1 fruit fly cellular context compared by ENCODE assay signal in the genomic region with DNA sequence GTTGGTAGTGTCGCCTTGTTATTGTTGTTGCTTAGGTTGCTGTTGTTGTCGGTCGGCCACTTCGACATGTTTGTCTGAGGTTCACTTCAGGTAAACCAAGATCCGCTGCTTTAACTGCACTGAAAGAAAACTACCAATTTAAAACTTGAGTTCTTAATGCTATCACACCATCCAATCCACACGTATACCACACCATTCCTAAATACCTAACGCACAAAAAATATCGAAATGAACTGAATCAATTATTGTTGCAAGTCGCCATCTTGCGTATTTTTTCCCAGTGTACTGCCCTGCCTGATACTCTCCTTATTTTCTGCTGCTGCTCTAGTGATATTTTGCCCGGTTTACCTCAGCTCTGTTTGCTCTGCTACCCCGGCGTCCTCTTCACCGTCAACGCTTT.
TF ChIP-seq lines count a peak whose summit lies in the region.

No protein-coding gene starts in this region.

TF ChIP-seq in whole organism, embryonic, 481 proteins besides CTCF, POLR2A, EP300 and RAD21 (continued from another document and continues in another):
- peak; percentile 59 for TF ChIP-seq CG31441 (GFP tag; IDR thresholded peaks at IDR 0.05; lab: Robert Waterston, UW)
- peak; percentile 43 for TF ChIP-seq CG16815 (GFP tag; optimal IDR thresholded peaks at IDR 0.05; lab: Kevin White, UChicago)
- peak; percentile 57 for TF ChIP-seq ap (GFP tag; IDR thresholded peaks at IDR 0.05; lab: Robert Waterston, UW)
- TF ChIP-seq CG31388 (GFP tag; optimal IDR thresholded peaks at IDR 0.05; lab: Kevin White, UChicago): peak; percentile 31
- TF ChIP-seq CG7786 (GFP tag; optimal IDR thresholded peaks at IDR 0.05; lab: Kevin White, UChicago): peak; percentile 65
- TF ChIP-seq CG18764 (GFP tag; optimal IDR thresholded peaks at IDR 0.05; lab: Kevin White, UChicago): peak; percentile 45
- peak; percentile 13 for TF ChIP-seq CG6254 (GFP tag; optimal IDR thresholded peaks at IDR 0.05; lab: Kevin White, UChicago)
- no peak for TF ChIP-seq CG33557 (GFP tag; optimal IDR thresholded peaks at IDR 0.05; lab: Kevin White, UChicago)
- peak; percentile 56 for TF ChIP-seq Six4 (GFP tag; optimal IDR thresholded peaks at IDR 0.05; lab: Kevin White, UChicago)
- TF ChIP-seq CG9876 (GFP tag; optimal IDR thresholded peaks at IDR 0.05; lab: Kevin White, UChicago): peak; percentile 53
- TF ChIP-seq HmgD (GFP tag; optimal IDR thresholded peaks at IDR 0.05; lab: Kevin White, UChicago): no peak
- TF ChIP-seq CG11085 (GFP tag; IDR thresholded peaks at IDR 0.05; lab: Robert Waterston, UW): no peak
- TF ChIP-seq CG2712 (tag; optimal IDR thresholded peaks at IDR 0.05; lab: Kevin White, UChicago): peak; percentile 68
- TF ChIP-seq CG8924 (tag; optimal IDR thresholded peaks at IDR 0.05; lab: Kevin White, UChicago): peak; percentile 52
- peak; percentile 70 for TF ChIP-seq CG9609 (GFP tag; optimal IDR thresholded peaks at IDR 0.05; lab: Kevin White, UChicago)
- peak; percentile 75 for TF ChIP-seq CG6689 (GFP tag; IDR thresholded peaks at IDR 0.05; lab: Robert Waterston, UW)
- TF ChIP-seq bowl (GFP tag; IDR thresholded peaks at IDR 0.05; lab: Robert Waterston, UW): no peak
- no peak for TF ChIP-seq corto (GFP tag; optimal IDR thresholded peaks at IDR 0.05; lab: Kevin White, UChicago)
- TF ChIP-seq CG1647 (GFP tag; optimal IDR thresholded peaks at IDR 0.05; lab: Kevin White, UChicago): peak; percentile 51
- TF ChIP-seq CG11723 (GFP tag; optimal IDR thresholded peaks at IDR 0.05; lab: Kevin White, UChicago): peak; percentile 22
- TF ChIP-seq ftz-f1 (GFP tag; optimal IDR thresholded peaks at IDR 0.05; lab: Kevin White, UChicago): no peak
- peak; percentile 48 for TF ChIP-seq Ssrp (tag; optimal IDR thresholded peaks at IDR 0.05; lab: Kevin White, UChicago)
- peak; percentile 62 for TF ChIP-seq CG16863 (GFP tag; optimal IDR thresholded peaks at IDR 0.05; lab: Kevin White, UChicago)
- peak; percentile 34; the same call in 1 of the 2 replicates for TF ChIP-seq CG9215 (GFP tag; IDR thresholded peaks at IDR 0.05; lab: Robert Waterston, UW)
- peak; percentile 36; the same call in 1 of the 2 replicates for TF ChIP-seq Atf6 (GFP tag; IDR thresholded peaks at IDR 0.05; lab: Robert Waterston, UW)
- no peak for TF ChIP-seq CG34376 (GFP tag; optimal IDR thresholded peaks at IDR 0.05; lab: Kevin White, UChicago)
- TF ChIP-seq stc (GFP tag; IDR thresholded peaks at IDR 0.05; lab: Robert Waterston, UW): peak; percentile 28; the same call in 1 of the 2 replicates
- 0 out of 3 replicates have a peak, but pooled peaks have one; percentile 34 for TF ChIP-seq Dbx (GFP tag; IDR thresholded peaks at IDR 0.05; lab: Robert Waterston, UW)
- no peak for TF ChIP-seq CG4328 (GFP tag; optimal IDR thresholded peaks at IDR 0.05; lab: Kevin White, UChicago)
- peak; percentile 68 for TF ChIP-seq bab2 (GFP tag; optimal IDR thresholded peaks at IDR 0.05; lab: Kevin White, UChicago)
- TF ChIP-seq bsh (GFP tag; optimal IDR thresholded peaks at IDR 0.05; lab: Kevin White, UChicago): peak; percentile 71 to 77
- TF ChIP-seq chinmo (GFP tag; IDR thresholded peaks at IDR 0.05; lab: Robert Waterston, UW; ENCODE audit: partially characterized antibody): no peak
- TF ChIP-seq kah (GFP tag; optimal IDR thresholded peaks at IDR 0.05; lab: Kevin White, UChicago): no peak
- TF ChIP-seq bigmax (GFP tag; optimal IDR thresholded peaks at IDR 0.05; lab: Kevin White, UChicago): no peak
- TF ChIP-seq CG3995 (GFP tag; optimal IDR thresholded peaks at IDR 0.05; lab: Kevin White, UChicago): peak; percentile 13
- peak; percentile 43 for TF ChIP-seq maf-S (GFP tag; optimal IDR thresholded peaks at IDR 0.05; lab: Kevin White, UChicago)
- peak in 1 of 3 experiments; percentile 39 for TF ChIP-seq lola (GFP tag; optimal IDR thresholded peaks at IDR 0.05; lab: Kevin White, UChicago)
- peak; percentile 74 for TF ChIP-seq CG11504 (tag; optimal IDR thresholded peaks at IDR 0.05; lab: Kevin White, UChicago)
- TF ChIP-seq Blimp-1 (GFP tag; optimal IDR thresholded peaks at IDR 0.05; lab: Kevin White, UChicago): peak; percentile 61
- TF ChIP-seq CG14860 (GFP tag; IDR thresholded peaks at IDR 0.05; lab: Robert Waterston, UW; ENCODE audit: partially characterized antibody): no peak
- TF ChIP-seq ci (GFP tag; IDR thresholded peaks at IDR 0.05; lab: Robert Waterston, UW): peak; percentile 71; the same call in 2 of the 3 replicates
- TF ChIP-seq Asciz (GFP tag; optimal IDR thresholded peaks at IDR 0.05; lab: Kevin White, UChicago): peak; percentile 26
- TF ChIP-seq CG1529 (GFP tag; optimal IDR thresholded peaks at IDR 0.05; lab: Kevin White, UChicago): peak; percentile 31
- TF ChIP-seq seq (GFP tag; IDR thresholded peaks at IDR 0.05; lab: Robert Waterston, UW): peak; percentile 49; the same call in 1 of the 2 replicates
- peak; percentile 47 for TF ChIP-seq Atf-2 (GFP tag; optimal IDR thresholded peaks at IDR 0.05; lab: Kevin White, UChicago)
- peak; percentile 60 for TF ChIP-seq CG17359 (tag; optimal IDR thresholded peaks at IDR 0.05; lab: Kevin White, UChicago)
- TF ChIP-seq gt (GFP tag; IDR thresholded peaks at IDR 0.05; lab: Robert Waterston, UW): no peak
- TF ChIP-seq CoRest (tag; optimal IDR thresholded peaks at IDR 0.05; lab: Kevin White, UChicago): peak; percentile 53
- TF ChIP-seq Bgb (GFP tag; IDR thresholded peaks at IDR 0.05; lab: Robert Waterston, UW; ENCODE audit: partially characterized antibody): no peak
- no peak for TF ChIP-seq Doc3 (GFP tag; IDR thresholded peaks at IDR 0.05; lab: Robert Waterston, UW; ENCODE audit: partially characterized antibody)
- TF ChIP-seq CG12104 (GFP tag; optimal IDR thresholded peaks at IDR 0.05; lab: Kevin White, UChicago): peak; percentile 41
- peak; percentile 58 for TF ChIP-seq CG14710 (tag; optimal IDR thresholded peaks at IDR 0.05; lab: Kevin White, UChicago)
- peak; percentile 12 for TF ChIP-seq CG6654 (GFP tag; optimal IDR thresholded peaks at IDR 0.05; lab: Kevin White, UChicago)
- TF ChIP-seq MTF-1 (GFP tag; optimal IDR thresholded peaks at IDR 0.05; lab: Kevin White, UChicago; ENCODE audit: borderline replicate concordance): peak; percentile 43
- peak; percentile 75 for TF ChIP-seq vvl (GFP tag; IDR thresholded peaks at IDR 0.05; lab: Robert Waterston, UW)
- no peak for TF ChIP-seq CG6175 (GFP tag; IDR thresholded peaks at IDR 0.05; lab: Robert Waterston, UW)
- peak; percentile 27 for TF ChIP-seq CG7271 (tag; optimal IDR thresholded peaks at IDR 0.05; lab: Kevin White, UChicago)
- TF ChIP-seq lab (GFP tag; optimal IDR thresholded peaks at IDR 0.05; lab: Kevin White, UChicago): peak; percentile 70
- peak; percentile 63 for TF ChIP-seq Rfx (GFP tag; IDR thresholded peaks at IDR 0.05; lab: Robert Waterston, UW)
- no peak for TF ChIP-seq CG18011 (GFP tag; optimal IDR thresholded peaks at IDR 0.05; lab: Kevin White, UChicago)
- TF ChIP-seq BtbVII (GFP tag; optimal IDR thresholded peaks at IDR 0.05; lab: Kevin White, UChicago): no peak
- TF ChIP-seq pros (GFP tag; optimal IDR thresholded peaks at IDR 0.05; lab: Kevin White, UChicago): no peak
- TF ChIP-seq Aef1 (GFP tag; IDR thresholded peaks at IDR 0.05; lab: Robert Waterston, UW): peak; percentile 45; the same call in 2 of the 3 replicates
- no peak for TF ChIP-seq amos (GFP tag; IDR thresholded peaks at IDR 0.05; lab: Robert Waterston, UW; ENCODE audit: partially characterized antibody)
- no peak for TF ChIP-seq CG7928 (GFP tag; optimal IDR thresholded peaks at IDR 0.05; lab: Kevin White, UChicago)
- TF ChIP-seq org-1 (GFP tag; optimal IDR thresholded peaks at IDR 0.05; lab: Kevin White, UChicago): peak; percentile 73
- TF ChIP-seq Hr51 (GFP tag; optimal IDR thresholded peaks at IDR 0.05; lab: Kevin White, UChicago): peak; percentile 43 to 63
- TF ChIP-seq fd96Cb (tag; optimal IDR thresholded peaks at IDR 0.05; lab: Kevin White, UChicago): peak; percentile 58
- peak; percentile 31 for TF ChIP-seq CG10147 (GFP tag; optimal IDR thresholded peaks at IDR 0.05; lab: Kevin White, UChicago)
- TF ChIP-seq shn (GFP tag; optimal IDR thresholded peaks at IDR 0.05; lab: Kevin White, UChicago): peak; percentile 50
- TF ChIP-seq Antp (GFP tag; optimal IDR thresholded peaks at IDR 0.05; lab: Kevin White, UChicago): peak; percentile 80
- TF ChIP-seq CG1792 (GFP tag; optimal IDR thresholded peaks at IDR 0.05; lab: Kevin White, UChicago): peak; percentile 40
- TF ChIP-seq CG2678 (tag; optimal IDR thresholded peaks at IDR 0.05; lab: Kevin White, UChicago): peak; percentile 66
- TF ChIP-seq Fer2 (tag; optimal IDR thresholded peaks at IDR 0.05; lab: Kevin White, UChicago): no peak
- peak; percentile 95 for TF ChIP-seq sens (GFP tag; lab: Kevin White, UChicago)
- TF ChIP-seq CG2129 (GFP tag; IDR thresholded peaks at IDR 0.05; lab: Robert Waterston, UW; ENCODE audit: partially characterized antibody): no peak
- TF ChIP-seq pan (optimal IDR thresholded peaks at IDR 0.05; lab: Kevin White, UChicago): no peak
- TF ChIP-seq pan (GFP tag; optimal IDR thresholded peaks at IDR 0.05 in 1 of 2, IDR thresholded peaks at IDR 0.05 in 1 of 2): peak in 1 of 2 experiments; percentile 71
- peak; percentile 64 for TF ChIP-seq CG12942 (GFP tag; optimal IDR thresholded peaks at IDR 0.05; lab: Kevin White, UChicago)
- peak; percentile 28 for TF ChIP-seq trem (tag; optimal IDR thresholded peaks at IDR 0.05; lab: Kevin White, UChicago)
- TF ChIP-seq CG10979 (tag; optimal IDR thresholded peaks at IDR 0.05; lab: Kevin White, UChicago): peak; percentile 68
- peak; percentile 78 for TF ChIP-seq zfh1 (GFP tag; IDR thresholded peaks at IDR 0.05; lab: Robert Waterston, UW)
- peak; percentile 83 for TF ChIP-seq Ets65A (GFP tag; lab: Kevin White, UChicago)
- TF ChIP-seq Bteb2 (GFP tag; optimal IDR thresholded peaks at IDR 0.05; lab: Kevin White, UChicago): peak; percentile 25
- TF ChIP-seq CG11456 (GFP tag; IDR thresholded peaks at IDR 0.05; lab: Robert Waterston, UW): no peak
- peak; percentile 38 for TF ChIP-seq NK7.1 (GFP tag; optimal IDR thresholded peaks at IDR 0.05; lab: Kevin White, UChicago)
- TF ChIP-seq klu (GFP tag; IDR thresholded peaks at IDR 0.05; lab: Robert Waterston, UW): 0 out of 2 replicates have a peak, but pooled peaks have one; percentile 31
- peak; percentile 72 for TF ChIP-seq CG18599 (GFP tag; optimal IDR thresholded peaks at IDR 0.05; lab: Kevin White, UChicago)
- TF ChIP-seq Myb (GFP tag; optimal IDR thresholded peaks at IDR 0.05; lab: Kevin White, UChicago): peak; percentile 53
- TF ChIP-seq Kr (GFP tag; optimal IDR thresholded peaks at IDR 0.05; lab: Kevin White, UChicago): no peak
- peak; percentile 38; the same call in 1 of the 3 replicates for TF ChIP-seq CG17361 (GFP tag; IDR thresholded peaks at IDR 0.05; lab: Robert Waterston, UW)
- TF ChIP-seq CG14667 (GFP tag; IDR thresholded peaks at IDR 0.05; lab: Robert Waterston, UW): no peak
- TF ChIP-seq CG15514 (GFP tag; optimal IDR thresholded peaks at IDR 0.05; lab: Kevin White, UChicago): peak; percentile 30
- peak; percentile 78 for TF ChIP-seq nmo (GFP tag; optimal IDR thresholded peaks at IDR 0.05; lab: Kevin White, UChicago)
- TF ChIP-seq ewg (GFP tag; optimal IDR thresholded peaks at IDR 0.05; lab: Kevin White, UChicago): peak; percentile 51
- TF ChIP-seq CG4854 (GFP tag; optimal IDR thresholded peaks at IDR 0.05; lab: Kevin White, UChicago): peak; percentile 40
- peak; percentile 35 for TF ChIP-seq Sox100B (GFP tag; optimal IDR thresholded peaks at IDR 0.05; lab: Kevin White, UChicago)
- no peak for TF ChIP-seq kay (GFP tag; optimal IDR thresholded peaks at IDR 0.05; lab: Kevin White, UChicago)
- peak; percentile 20 for TF ChIP-seq CG2116 (GFP tag; optimal IDR thresholded peaks at IDR 0.05; lab: Kevin White, UChicago)
- TF ChIP-seq en (GFP tag; optimal IDR thresholded peaks at IDR 0.05; lab: Kevin White, UChicago): peak; percentile 42
- TF ChIP-seq GATAe (GFP tag; conservative IDR thresholded peaks at IDR 0.05; lab: Robert Waterston, UW): no peak
- TF ChIP-seq sens-2 (GFP tag; IDR thresholded peaks at IDR 0.05; lab: Robert Waterston, UW): peak; percentile 73
- TF ChIP-seq kni (GFP tag; optimal IDR thresholded peaks at IDR 0.05; lab: Kevin White, UChicago): no peak
- TF ChIP-seq CG13424 (tag; optimal IDR thresholded peaks at IDR 0.05; lab: Kevin White, UChicago): peak; percentile 49
- peak; percentile 45 for TF ChIP-seq CG18619 (GFP tag; optimal IDR thresholded peaks at IDR 0.05; lab: Kevin White, UChicago)
- no peak for TF ChIP-seq peb (GFP tag; IDR thresholded peaks at IDR 0.05; lab: Robert Waterston, UW)
- peak; percentile 45 for TF ChIP-seq CG3163 (GFP tag; optimal IDR thresholded peaks at IDR 0.05; lab: Kevin White, UChicago)
- TF ChIP-seq Ada2b (GFP tag; IDR thresholded peaks at IDR 0.05; lab: Robert Waterston, UW): peak; percentile 39; the same call in 1 of the 2 replicates
- TF ChIP-seq onecut (GFP tag; IDR thresholded peaks at IDR 0.05; lab: Robert Waterston, UW): peak; percentile 26; the same call in 1 of the 2 replicates
- peak; percentile 42 for TF ChIP-seq CG10274 (GFP tag; optimal IDR thresholded peaks at IDR 0.05; lab: Kevin White, UChicago)
- peak; percentile 55 for TF ChIP-seq dmrt11E (tag; optimal IDR thresholded peaks at IDR 0.05; lab: Kevin White, UChicago)
- peak; percentile 70 for TF ChIP-seq Oli (tag; optimal IDR thresholded peaks at IDR 0.05; lab: Kevin White, UChicago)
- no peak for TF ChIP-seq hkb (optimal IDR thresholded peaks at IDR 0.05; lab: Kevin White, UChicago)
- peak; percentile 47; the same call in 1 of the 2 replicates for TF ChIP-seq hkb (GFP tag; IDR thresholded peaks at IDR 0.05; lab: Robert Waterston, UW)
- TF ChIP-seq Lim3 (GFP tag; IDR thresholded peaks at IDR 0.05; lab: Robert Waterston, UW): no peak
- TF ChIP-seq Max (GFP tag; optimal IDR thresholded peaks at IDR 0.05; lab: Kevin White, UChicago): peak; percentile 15
- TF ChIP-seq Bdp1 (GFP tag; optimal IDR thresholded peaks at IDR 0.05; lab: Kevin White, UChicago): peak; percentile 22
- TF ChIP-seq fd102C (GFP tag; optimal IDR thresholded peaks at IDR 0.05; lab: Kevin White, UChicago): peak; percentile 85
- peak; percentile 66 for TF ChIP-seq ranshi (GFP tag; IDR thresholded peaks at IDR 0.05; lab: Robert Waterston, UW)
- no peak for TF ChIP-seq CG16813 (GFP tag; IDR thresholded peaks at IDR 0.05; lab: Robert Waterston, UW; ENCODE audit: partially characterized antibody)
- peak; percentile 65 for TF ChIP-seq her (GFP tag; optimal IDR thresholded peaks at IDR 0.05; lab: Kevin White, UChicago)
- TF ChIP-seq Camta (GFP tag; optimal IDR thresholded peaks at IDR 0.05; lab: Kevin White, UChicago): peak; percentile 66
- no peak for TF ChIP-seq prd (optimal IDR thresholded peaks at IDR 0.05; lab: Kevin White, UChicago)
- TF ChIP-seq prd (GFP tag; IDR thresholded peaks at IDR 0.05; lab: Robert Waterston, UW): peak; percentile 86
- no peak for TF ChIP-seq yki (optimal IDR thresholded peaks at IDR 0.05; lab: Kevin White, UChicago)
